Worm (Caenorhabditis elegans): Measurements from ENCODE around the gene mrp-5.

mrp-5 gene

DNA sequence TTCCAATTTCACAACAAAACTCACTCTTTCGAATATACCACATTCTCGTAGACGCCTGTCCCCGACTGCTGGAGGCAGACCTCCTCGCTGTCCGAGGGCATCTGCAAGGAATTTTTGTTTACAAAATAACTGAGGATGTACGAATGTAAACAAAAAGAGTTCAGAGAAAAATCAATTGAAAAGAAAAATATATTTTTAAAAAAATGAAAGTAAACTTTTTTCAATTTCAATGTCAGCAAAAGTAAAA lies at the start of gene mrp-5:
Gene mrp-5, minus strand, starts transcription at position 101 of the 247 bp plus-strand sequence.
- no peak for TF ChIP-seq nhr-48 (tag; optimal IDR thresholded peaks at IDR 0.05)
- no peak for TF ChIP-seq lin-29 (GFP tag; IDR thresholded peaks at IDR 0.05)
- TF ChIP-seq madf-5 (GFP tag; IDR thresholded peaks at IDR 0.05) = no peak
- TF ChIP-seq zfp-3 (GFP tag; conservative IDR thresholded peaks at IDR 0.05) = no peak
- TF ChIP-seq F44E2.7 (GFP tag; IDR thresholded peaks at IDR 0.05) = no peak
- no peak for TF ChIP-seq T20F7.1 (GFP tag; optimal IDR thresholded peaks at IDR 0.05)
- TF ChIP-seq dmd-9 (GFP tag; IDR thresholded peaks at IDR 0.05) = no peak
- TF ChIP-seq dmd-8 (GFP tag; IDR thresholded peaks at IDR 0.05) = no peak
- TF ChIP-seq nhr-237 (tag; optimal IDR thresholded peaks at IDR 0.05) = no peak
- no peak for TF ChIP-seq ceh-32 (tag; optimal IDR thresholded peaks at IDR 0.05; ENCODE audit: poor library complexity)
- TF ChIP-seq mep-1 (tag; optimal IDR thresholded peaks at IDR 0.05) = no peak
- TF ChIP-seq ctbp-1 (GFP tag; IDR thresholded peaks at IDR 0.05) = no peak
- no peak for TF ChIP-seq dmd-6 (GFP tag; IDR thresholded peaks at IDR 0.05)
- TF ChIP-seq nhr-10 (tag; optimal IDR thresholded peaks at IDR 0.05) = no peak
- TF ChIP-seq sdz-12 (GFP tag; optimal IDR thresholded peaks at IDR 0.05) = no peak
- no peak for TF ChIP-seq spr-3 (GFP tag; optimal IDR thresholded peaks at IDR 0.05)
- no peak for TF ChIP-seq nhr-77 (tag; optimal IDR thresholded peaks at IDR 0.05)
- TF ChIP-seq ceh-28 (tag; optimal IDR thresholded peaks at IDR 0.05) = no peak
- no peak for TF ChIP-seq ceh-44 (GFP tag; IDR thresholded peaks at IDR 0.05)
- no peak for TF ChIP-seq lin-39 (tag; optimal IDR thresholded peaks at IDR 0.05)

DNA sequence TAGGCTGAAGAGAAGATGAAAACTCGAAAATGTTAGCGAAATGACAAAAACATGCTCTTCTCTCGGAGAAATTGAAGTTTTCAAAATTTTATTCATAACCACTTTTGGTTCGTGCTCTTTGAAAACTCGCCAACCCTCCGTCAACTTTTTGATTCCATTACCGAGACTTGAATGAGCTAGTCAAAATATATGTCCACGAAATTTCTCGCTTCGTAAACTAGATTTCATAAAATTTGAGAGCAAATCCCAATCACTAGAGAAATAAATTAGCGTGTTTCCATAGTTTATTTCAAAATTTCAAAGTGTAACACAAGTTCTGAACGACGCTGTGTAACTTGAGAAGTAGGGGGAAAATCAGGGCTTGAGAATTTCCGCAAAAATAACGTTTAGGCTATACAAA lies 47.6 kb upstream of the mrp-5 start:
- TF ChIP-seq Y5F2A.4 (GFP tag; optimal IDR thresholded peaks at IDR 0.05) (no peak), hlh-30 (tag; optimal IDR thresholded peaks at IDR 0.05; ENCODE audit: insufficient read depth) (no peak), fkh-10 (GFP tag; optimal IDR thresholded peaks at IDR 0.05) (peak; percentile 6), ZK546.5 (tag; optimal IDR thresholded peaks at IDR 0.05) (no peak)

DNA sequence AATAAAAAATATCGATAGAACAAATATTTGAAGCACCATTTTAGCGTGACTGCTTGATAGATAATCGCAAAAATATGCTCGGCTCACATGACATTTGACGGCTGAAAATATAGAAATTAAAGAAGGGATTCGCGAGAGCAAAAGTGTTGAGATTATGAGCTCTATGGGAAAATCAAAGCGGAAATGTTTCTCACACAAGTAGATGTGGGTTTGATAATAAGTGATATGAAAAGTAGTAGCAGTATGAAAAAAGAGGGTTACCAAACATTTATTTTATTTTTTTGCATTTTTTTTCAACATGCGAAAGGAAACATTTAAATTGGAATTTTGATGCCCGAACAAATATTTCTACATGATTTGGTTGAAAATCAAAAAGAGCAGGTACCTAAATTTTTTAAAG lies 45.2 kb upstream of the mrp-5 start, which contains the start of gene iglr-1:
Gene iglr-1, minus strand, starts transcription at position 101 of the 400 bp plus-strand sequence.
- TF ChIP-seq egl-43 (GFP tag; IDR thresholded peaks at IDR 0.05) = no peak

DNA sequence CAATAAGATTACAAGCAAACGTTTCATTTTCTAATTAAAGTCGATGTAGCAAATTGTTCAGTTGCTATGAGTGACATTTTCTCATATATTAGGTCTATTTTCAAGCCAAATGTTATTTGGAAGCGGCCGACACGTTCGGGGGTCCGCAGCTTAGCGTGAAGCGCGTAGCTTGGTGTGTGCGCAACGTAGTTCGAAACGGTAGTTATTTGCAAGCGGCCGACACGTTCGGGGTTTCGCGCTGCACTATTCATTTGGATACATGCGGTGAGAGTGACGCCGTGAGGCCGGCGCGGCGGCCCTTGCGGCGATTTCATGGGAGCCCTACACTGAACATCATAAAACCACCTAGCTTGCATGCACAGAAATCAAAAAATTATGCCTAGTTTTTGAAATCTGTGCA lies 42.0 kb upstream of the mrp-5 start:
- TF ChIP-seq madf-9 (GFP tag; conservative IDR thresholded peaks at IDR 0.05) = no peak
- TF ChIP-seq madf-5 (GFP tag; IDR thresholded peaks at IDR 0.05) = no peak
- TF ChIP-seq aha-1 (tag) = no peak
- no peak for TF ChIP-seq snpc-4 (tag; optimal IDR thresholded peaks at IDR 0.05)
- no peak for TF ChIP-seq tra-1 (GFP tag; IDR thresholded peaks at IDR 0.05)
- no peak for TF ChIP-seq lsy-2 (tag; optimal IDR thresholded peaks at IDR 0.05)
- no peak for TF ChIP-seq nhr-42 (GFP tag; IDR thresholded peaks at IDR 0.05)
- TF ChIP-seq Y75B8A.6 (GFP tag; IDR thresholded peaks at IDR 0.05) = no peak
- no peak for TF ChIP-seq nhr-48 (tag; optimal IDR thresholded peaks at IDR 0.05)
- TF ChIP-seq mes-2 (tag; optimal IDR thresholded peaks at IDR 0.05; ENCODE audit: poor library complexity, severe bottlenecking) = no peak
- TF ChIP-seq nhr-10 (tag; optimal IDR thresholded peaks at IDR 0.05) = no peak
- no peak for TF ChIP-seq ces-1 (GFP tag; optimal IDR thresholded peaks at IDR 0.05)
- no peak for TF ChIP-seq R02D3.7 (tag; optimal IDR thresholded peaks at IDR 0.05)
- TF ChIP-seq mxl-3 (GFP tag; optimal IDR thresholded peaks at IDR 0.05) = no peak
- no peak for TF ChIP-seq mep-1 (tag; optimal IDR thresholded peaks at IDR 0.05)
- TF ChIP-seq zfp-2 (tag; optimal IDR thresholded peaks at IDR 0.05) = no peak
- no peak for TF ChIP-seq zip-11 (GFP tag; IDR thresholded peaks at IDR 0.05)
- TF ChIP-seq lin-29 (GFP tag; IDR thresholded peaks at IDR 0.05) = no peak
- no peak for TF ChIP-seq nhr-111 (GFP tag; optimal IDR thresholded peaks at IDR 0.05)
- no peak for TF ChIP-seq nhr-76 (tag; optimal IDR thresholded peaks at IDR 0.05)

Measured in whole organism, L4 larva.